Worm (Caenorhabditis elegans) whole organism, mixed stage, embryonic: Measurements from ENCODE around the gene str-44.

Source experiments
- elt-3 ChIP-seq: fragments of 150-350 bp; optimal IDR thresholded peaks from 2 replicates; lab custom pipeline; 2014; ENCODE audit warnings: missing biosample characterization, missing genetic modification characterization
- lsy-2 ChIP-seq: fragments of 150-350 bp; optimal IDR thresholded peaks from 2 replicates; lab custom pipeline; 2014; ENCODE audit warnings: missing biosample characterization, missing genetic modification characterization
- snpc-4 ChIP-seq: fragments of 150-350 bp; optimal IDR thresholded peaks from 2 replicates; lab custom pipeline; 2014; ENCODE audit warnings: missing biosample characterization, missing genetic modification characterization

DNA sequence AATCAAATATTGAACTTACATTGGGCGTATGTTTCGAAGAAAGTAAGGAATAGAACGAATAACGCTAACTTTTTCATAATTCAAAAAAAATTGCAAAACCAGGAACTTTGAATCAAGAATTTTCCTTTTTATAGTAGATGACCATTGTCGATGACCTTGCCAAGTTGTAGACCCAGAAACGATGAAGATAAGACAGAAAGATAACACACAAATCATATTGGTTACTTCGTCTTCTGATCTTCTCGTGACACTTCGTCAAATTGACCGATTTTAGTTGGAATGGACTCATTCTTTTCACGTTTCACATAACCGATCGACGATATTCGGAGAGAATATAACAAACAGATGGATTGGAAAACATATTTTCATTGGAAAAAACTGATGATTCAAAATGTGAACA is 45.2 kb upstream of the str-44 start, which contains the start of gene grsp-3:
- TF ChIP-seq snpc-4 (tag; lab: Kevin White, UChicago) (no peak), elt-3 (tag; lab: Kevin White, UChicago) (no peak), lsy-2 (tag; lab: Kevin White, UChicago) (no peak)
